Fruit fly (Drosophila melanogaster): ENCODE measurements around the gene CG10561.

Gene CG10561

dm6 chr2L:19164933-19165813, 51.0 kb downstream of the CG10561 start (continued):
- TF ChIP-seq HLH3B (GFP tag; IDR thresholded peaks at IDR 0.05), result peak; percentile 98
- TF ChIP-seq CG8281 (tag; optimal IDR thresholded peaks at IDR 0.05), result peak; percentile 88
- TF ChIP-seq CG1602 (GFP tag; optimal IDR thresholded peaks at IDR 0.05), result peak; percentile 97
- TF ChIP-seq CG3995 (GFP tag; optimal IDR thresholded peaks at IDR 0.05), result peak; percentile 76
- peak; percentile 96 for TF ChIP-seq Sox100B (GFP tag; optimal IDR thresholded peaks at IDR 0.05)
- peak; percentile 94 for TF ChIP-seq Mes4 (GFP tag; optimal IDR thresholded peaks at IDR 0.05)
- peak; percentile 94 for TF ChIP-seq CG4820 (GFP tag; optimal IDR thresholded peaks at IDR 0.05)
- TF ChIP-seq otp (GFP tag; IDR thresholded peaks at IDR 0.05), result peak; percentile 97
- TF ChIP-seq CG5953 (GFP tag; IDR thresholded peaks at IDR 0.05), result peak; percentile 92
- peak; percentile 99 for TF ChIP-seq vvl (GFP tag; IDR thresholded peaks at IDR 0.05)
- TF ChIP-seq tx (GFP tag; optimal IDR thresholded peaks at IDR 0.05), result peak; percentile 88
- peak; percentile 91 for TF ChIP-seq CG11723 (GFP tag; optimal IDR thresholded peaks at IDR 0.05)
- peak; percentile 98 for TF ChIP-seq CG32532 (GFP tag; IDR thresholded peaks at IDR 0.05)
- peak; percentile 95 for TF ChIP-seq slp2 (GFP tag; optimal IDR thresholded peaks at IDR 0.05)
- peak; percentile 73 for TF ChIP-seq CG15479 (GFP tag; optimal IDR thresholded peaks at IDR 0.05)
- peak; percentile 84 for TF ChIP-seq vfl (GFP tag; optimal IDR thresholded peaks at IDR 0.05)
- TF ChIP-seq Drgx (GFP tag; IDR thresholded peaks at IDR 0.05), result peak; percentile 98
- peak; percentile 94 for TF ChIP-seq CG6854 (GFP tag; optimal IDR thresholded peaks at IDR 0.05)
- peak; percentile 96 for TF ChIP-seq onecut (GFP tag; IDR thresholded peaks at IDR 0.05)
- TF ChIP-seq Scr (GFP tag; IDR thresholded peaks at IDR 0.05; ENCODE audit: partially characterized antibody), result no peak
- TF ChIP-seq schlank (tag; optimal IDR thresholded peaks at IDR 0.05), result peak; percentile 83
- peak; percentile 7 for TF ChIP-seq gfzf (GFP tag; optimal IDR thresholded peaks at IDR 0.05)
- TF ChIP-seq ERR (GFP tag; optimal IDR thresholded peaks at IDR 0.05), result peak; percentile 92
- peak; percentile 94 for TF ChIP-seq cas (GFP tag; IDR thresholded peaks at IDR 0.05)
- TF ChIP-seq Rfx (GFP tag; IDR thresholded peaks at IDR 0.05), result peak; percentile 97
- no peak for TF ChIP-seq prd (optimal IDR thresholded peaks at IDR 0.05)
- peak; percentile 99 for TF ChIP-seq prd (GFP tag; IDR thresholded peaks at IDR 0.05)
- TF ChIP-seq C15 (GFP tag; IDR thresholded peaks at IDR 0.05), result peak; percentile 92; the same call in 2 of the 3 replicates
- peak; percentile 95 for TF ChIP-seq CG13296 (GFP tag; optimal IDR thresholded peaks at IDR 0.05)
- peak; percentile 98 for TF ChIP-seq Fer1 (GFP tag; optimal IDR thresholded peaks at IDR 0.05)
- peak; percentile 91 for TF ChIP-seq CG4854 (GFP tag; optimal IDR thresholded peaks at IDR 0.05)
- TF ChIP-seq CG10366 (GFP tag; IDR thresholded peaks at IDR 0.05), result peak; percentile 97
- TF ChIP-seq cad (GFP tag; optimal IDR thresholded peaks at IDR 0.05), result no peak
- TF ChIP-seq CG32772 (GFP tag; IDR thresholded peaks at IDR 0.05), result peak; percentile 98
- TF ChIP-seq CG7556 (GFP tag; optimal IDR thresholded peaks at IDR 0.05), result peak; percentile 96
- peak; percentile 81 for TF ChIP-seq CG12236 (GFP tag; optimal IDR thresholded peaks at IDR 0.05)
- peak; percentile 96 for TF ChIP-seq CG3726 (GFP tag; IDR thresholded peaks at IDR 0.05)
- TF ChIP-seq CG6813 (GFP tag; optimal IDR thresholded peaks at IDR 0.05), result peak; percentile 98
- peak; percentile 99 for TF ChIP-seq stc (GFP tag; IDR thresholded peaks at IDR 0.05)
- TF ChIP-seq bab2 (GFP tag; optimal IDR thresholded peaks at IDR 0.05), result peak; percentile 95
- peak; percentile 93 for TF ChIP-seq Max (GFP tag; optimal IDR thresholded peaks at IDR 0.05)
- TF ChIP-seq CG34224 (GFP tag; IDR thresholded peaks at IDR 0.05; ENCODE audit: partially characterized antibody), result no peak
- peak; percentile 83 for TF ChIP-seq E2f2 (GFP tag; IDR thresholded peaks at IDR 0.05)
- peak; percentile 89 for TF ChIP-seq CG16815 (GFP tag; optimal IDR thresholded peaks at IDR 0.05)
- TF ChIP-seq Hr3 (GFP tag; optimal IDR thresholded peaks at IDR 0.05), result peak; percentile 95
- peak; percentile 82 for TF ChIP-seq Jarid2 (GFP tag; optimal IDR thresholded peaks at IDR 0.05)
- peak; percentile 93 for TF ChIP-seq CG6683 (GFP tag; optimal IDR thresholded peaks at IDR 0.05)
- peak; percentile 98 for TF ChIP-seq CG10979 (tag; optimal IDR thresholded peaks at IDR 0.05)
- TF ChIP-seq CG9609 (GFP tag; optimal IDR thresholded peaks at IDR 0.05), result peak; percentile 90
- TF ChIP-seq row (GFP tag; IDR thresholded peaks at IDR 0.05), result peak; percentile 98

All from whole organism, embryonic.